Worm (Caenorhabditis elegans) whole organism, midembryonic: ENCODE results near the gene cuc-1.

ENCODE experiments used
- T22C8.4 ChIP-seq: fragments of 200-800 bp; sonication (Bioruptor generic); IDR thresholded peaks from 2 replicates; pipeline ENCODE4 v1.3.6; 2022; ENCODE audit warnings: missing genetic modification characterization, missing compliant biosample characterization
- cog-1 ChIP-seq: sonication (generic microtip); optimal IDR thresholded peaks from 2 replicates; lab custom pipeline; 2016; ENCODE audit warnings: missing genetic modification characterization, missing compliant biosample characterization
- flt-1 ChIP-seq: fragments of 200-800 bp; sonication (Bioruptor generic); IDR thresholded peaks from 2 replicates; pipeline ENCODE4 v1.3.6; 2022; ENCODE audit warnings: missing genetic modification characterization, missing compliant biosample characterization
- klf-2 ChIP-seq: fragments of 200-800 bp; sonication (Bioruptor generic); conservative IDR thresholded peaks from 2 replicates; pipeline ENCODE4 v1.3.6; 2022; ENCODE audit warnings: missing genetic modification reagents, missing genetic modification characterization, missing compliant biosample characterization
- med-1 ChIP-seq: sonication (generic microtip); optimal IDR thresholded peaks from 2 replicates; lab custom pipeline; 2017; ENCODE audit warnings: missing genetic modification characterization, mild to moderate bottlenecking, missing compliant biosample characterization, antibody characterized with exemption, missing genetic modification reagents; ENCODE audit not compliant: insufficient read depth
- ref-1 ChIP-seq: fragments of 200-800 bp; sonication (Bioruptor generic); conservative IDR thresholded peaks from 2 replicates; pipeline ENCODE4 v1.3.6; 2022; ENCODE audit warnings: missing genetic modification reagents, missing genetic modification characterization, missing compliant biosample characterization
- tab-1 ChIP-seq: fragments of 200-800 bp; sonication (Bioruptor generic); IDR thresholded peaks from 2 replicates; pipeline ENCODE4 v1.3.6; 2022; ENCODE audit warnings: missing genetic modification characterization, missing compliant biosample characterization
- ztf-23 ChIP-seq: fragments of 200-800 bp; sonication (Bioruptor generic); IDR thresholded peaks from 2 replicates; pipeline ENCODE4 v1.3.6; 2022; ENCODE audit warnings: missing genetic modification reagents, missing genetic modification characterization, missing compliant biosample characterization
- ztf-29 ChIP-seq: fragments of 200-800 bp; sonication (Bioruptor generic); IDR thresholded peaks from 2 replicates; pipeline ENCODE4 v1.3.6; 2022; ENCODE audit warnings: missing genetic modification reagents, missing genetic modification characterization, missing compliant biosample characterization

Gene cuc-1

DNA sequence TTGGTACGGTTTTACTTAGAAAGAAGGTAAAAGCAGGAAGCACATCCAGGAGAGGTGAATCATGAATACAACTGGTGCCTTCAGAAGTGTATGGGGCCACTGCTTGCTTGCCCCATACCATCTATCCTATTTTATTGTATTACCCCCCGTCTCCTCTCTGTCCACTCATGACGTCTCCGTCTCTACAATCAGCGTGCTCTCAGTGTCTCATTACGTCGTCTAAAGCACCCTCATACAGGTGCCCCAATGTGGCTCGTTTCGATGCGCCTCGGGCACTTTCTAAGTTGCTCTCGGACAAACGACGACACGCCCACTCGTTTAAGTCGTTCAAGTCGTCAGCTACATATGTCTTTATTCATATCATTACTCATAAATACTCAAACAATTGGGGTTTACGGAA lies 36.7 kb downstream of the cuc-1 start:
- no peak for TF ChIP-seq klf-2 (GFP tag; lab: Robert Waterston, UW)
- TF ChIP-seq flt-1 (GFP tag; lab: Robert Waterston, UW) = peak; percentile 56; the same call in 1 of the 2 replicates
- TF ChIP-seq T22C8.4 (GFP tag; lab: Robert Waterston, UW) = no peak
- no peak for TF ChIP-seq ztf-29 (GFP tag; lab: Robert Waterston, UW)
- TF ChIP-seq med-1 = no peak

DNA sequence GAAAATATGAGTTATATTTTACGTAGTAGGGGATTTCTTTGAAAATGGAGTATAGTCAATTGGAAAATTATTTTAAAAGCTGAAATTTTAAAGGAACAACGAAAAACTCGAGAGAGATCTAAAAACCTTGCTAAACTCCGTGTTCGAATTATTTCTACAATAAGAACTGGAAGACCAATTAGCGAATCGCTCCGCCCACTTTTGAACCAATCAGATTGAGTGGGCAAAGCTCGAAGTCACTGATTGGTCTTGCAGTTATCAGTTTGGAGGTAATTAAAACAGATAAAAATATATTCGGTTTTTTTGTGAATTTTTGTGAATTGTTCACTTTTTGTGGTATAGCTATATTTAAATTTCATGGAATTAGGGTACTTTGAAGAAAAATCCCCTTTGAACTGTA lies 37.5 kb downstream of the cuc-1 start:
- TF ChIP-seq tab-1 (GFP tag; lab: Robert Waterston, UW) (no peak), klf-2 (GFP tag; lab: Robert Waterston, UW) (no peak), ztf-29 (GFP tag; lab: Robert Waterston, UW) (no peak), cog-1 (no peak)

DNA sequence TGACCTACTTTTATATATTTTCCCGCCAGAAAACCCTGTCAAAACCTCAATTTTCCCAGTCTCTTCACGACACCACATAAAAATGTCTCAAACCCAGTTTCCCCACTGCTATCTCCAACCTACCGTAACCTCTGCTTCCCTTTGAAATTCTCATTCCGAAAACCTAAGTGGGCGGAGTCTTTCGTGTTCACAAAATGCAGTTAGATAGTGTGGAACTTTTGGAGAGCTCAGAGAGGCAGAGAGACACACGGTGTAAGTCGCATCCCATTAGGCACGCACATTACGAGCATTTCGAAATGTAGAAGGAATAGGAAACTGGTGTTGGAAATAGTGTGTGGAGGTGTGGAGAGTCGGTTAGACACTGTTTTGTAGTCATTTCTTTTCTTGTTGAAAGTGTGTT lies 40.9 kb downstream of the cuc-1 start:
- TF ChIP-seq ztf-29 (GFP tag; lab: Robert Waterston, UW) (no peak), cog-1 (no peak), flt-1 (GFP tag; lab: Robert Waterston, UW) (no peak), ref-1 (no peak), klf-2 (GFP tag; lab: Robert Waterston, UW) (no peak), ztf-23 (GFP tag; lab: Robert Waterston, UW) (no peak), T22C8.4 (GFP tag; lab: Robert Waterston, UW) (no peak), tab-1 (GFP tag; lab: Robert Waterston, UW) (no peak), med-1 (no peak)

DNA sequence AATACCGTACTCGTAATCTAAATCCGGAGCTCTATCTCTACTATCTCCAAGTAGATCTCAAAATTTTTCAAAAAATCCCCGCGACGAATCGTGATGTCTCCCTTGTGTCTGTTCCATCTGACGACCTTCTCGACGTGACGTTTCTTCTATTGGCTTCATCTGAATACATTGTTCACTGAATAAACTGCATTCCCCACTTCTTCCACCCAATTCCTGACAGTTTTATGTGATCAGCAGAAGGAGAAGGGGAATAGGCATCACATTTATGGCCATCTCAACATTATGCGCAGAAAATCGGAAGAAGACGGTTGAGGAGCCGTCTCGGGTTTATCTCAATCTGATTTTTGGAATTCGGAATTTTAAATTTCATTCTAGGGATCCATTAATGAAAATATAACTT lies 41.8 kb downstream of the cuc-1 start:
- TF ChIP-seq ztf-29 (GFP tag; lab: Robert Waterston, UW) (no peak), flt-1 (GFP tag; lab: Robert Waterston, UW) (no peak), cog-1 (no peak), ref-1 (no peak), klf-2 (GFP tag; lab: Robert Waterston, UW) (no peak), ztf-23 (GFP tag; lab: Robert Waterston, UW) (no peak), T22C8.4 (GFP tag; lab: Robert Waterston, UW) (no peak), tab-1 (GFP tag; lab: Robert Waterston, UW) (no peak), med-1 (no peak)

DNA sequence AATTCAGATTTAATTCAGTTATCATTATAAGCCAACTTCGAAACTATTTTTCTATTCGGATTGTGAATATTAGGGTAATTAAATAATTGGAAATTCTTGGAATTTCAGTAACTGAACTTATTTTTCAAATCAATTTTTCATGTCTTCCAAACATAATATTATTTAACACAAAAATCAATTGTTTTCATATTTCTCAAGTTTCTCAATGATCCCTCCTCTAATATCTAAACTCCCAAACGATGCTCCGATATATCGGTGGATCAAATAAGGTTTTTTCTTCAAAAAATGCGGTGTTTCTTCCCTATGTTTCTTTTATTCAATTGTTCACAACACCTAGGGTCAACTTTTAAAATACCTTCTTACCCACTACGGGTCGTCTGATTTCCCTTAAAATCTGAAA lies 44.3 kb downstream of the cuc-1 start:
- TF ChIP-seq tab-1 (GFP tag; lab: Robert Waterston, UW) (no peak), ztf-23 (GFP tag; lab: Robert Waterston, UW) (no peak), T22C8.4 (GFP tag; lab: Robert Waterston, UW) (no peak), ref-1 (no peak), flt-1 (GFP tag; lab: Robert Waterston, UW) (no peak), ztf-29 (GFP tag; lab: Robert Waterston, UW) (no peak)

DNA sequence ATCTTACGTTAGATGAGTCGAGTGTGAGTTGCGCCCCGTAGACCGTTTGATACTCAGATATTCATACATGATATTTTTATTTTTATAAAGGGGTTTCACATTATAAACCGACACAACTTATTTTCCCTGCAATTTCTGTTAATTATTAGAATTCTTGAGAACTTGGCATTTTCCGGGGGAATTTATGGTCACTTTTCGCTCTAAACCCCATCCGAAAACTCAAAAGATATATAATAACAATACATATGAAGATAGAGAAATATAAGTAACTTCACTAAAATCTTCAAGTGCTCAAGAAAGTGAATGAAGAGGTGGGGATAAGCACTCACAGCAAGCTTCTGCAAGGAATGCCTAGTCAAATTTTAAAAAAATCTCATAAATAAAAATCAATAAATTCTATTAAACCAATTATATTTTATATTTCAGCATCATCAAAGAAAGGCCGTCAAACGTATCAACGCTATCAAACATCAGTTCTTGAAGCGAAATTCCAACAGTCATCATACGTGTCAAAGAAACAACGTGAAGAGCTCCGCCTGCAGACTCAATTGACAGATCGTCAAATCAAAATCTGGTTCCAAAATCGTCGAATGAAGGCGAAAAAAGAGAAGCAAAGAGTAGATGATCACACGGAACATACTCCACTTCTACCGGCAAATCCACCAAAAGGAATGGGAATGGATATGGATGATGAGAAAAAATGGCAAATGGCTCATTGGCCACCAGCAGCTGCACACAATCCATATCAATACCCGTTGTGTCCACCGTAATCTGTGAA lies 45.0 kb downstream of the cuc-1 start:
- no peak for TF ChIP-seq T22C8.4 (GFP tag; lab: Robert Waterston, UW)
- no peak for TF ChIP-seq ztf-29 (GFP tag; lab: Robert Waterston, UW)
- no peak for TF ChIP-seq flt-1 (GFP tag; lab: Robert Waterston, UW)
- no peak for TF ChIP-seq cog-1
- TF ChIP-seq ref-1 = no peak
- TF ChIP-seq klf-2 (GFP tag; lab: Robert Waterston, UW) = no peak
- no peak for TF ChIP-seq tab-1 (GFP tag; lab: Robert Waterston, UW)
- TF ChIP-seq med-1 = no peak
- no peak for TF ChIP-seq ztf-23 (GFP tag; lab: Robert Waterston, UW)

DNA sequence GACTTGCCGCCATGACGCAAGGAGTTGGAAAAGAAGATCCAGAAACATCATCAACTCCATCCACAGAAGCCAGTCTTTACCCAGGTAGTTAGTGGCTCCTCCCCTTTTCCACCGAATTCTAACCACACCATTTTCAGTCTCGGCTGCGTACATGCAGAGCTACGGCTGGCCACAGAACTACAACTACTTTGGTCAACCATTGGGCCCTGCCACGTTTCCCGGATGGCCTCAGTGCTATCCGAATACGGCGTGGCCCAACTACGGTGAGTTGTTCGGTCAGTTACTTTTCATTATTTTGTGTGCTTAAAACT lies 45.8 kb downstream of the cuc-1 start:
- TF ChIP-seq ref-1 (no peak), flt-1 (GFP tag; lab: Robert Waterston, UW) (no peak), ztf-29 (GFP tag; lab: Robert Waterston, UW) (no peak), tab-1 (GFP tag; lab: Robert Waterston, UW) (no peak), cog-1 (no peak), T22C8.4 (GFP tag; lab: Robert Waterston, UW) (no peak), ztf-23 (GFP tag; lab: Robert Waterston, UW) (no peak), med-1 (no peak), klf-2 (GFP tag; lab: Robert Waterston, UW) (no peak)

DNA sequence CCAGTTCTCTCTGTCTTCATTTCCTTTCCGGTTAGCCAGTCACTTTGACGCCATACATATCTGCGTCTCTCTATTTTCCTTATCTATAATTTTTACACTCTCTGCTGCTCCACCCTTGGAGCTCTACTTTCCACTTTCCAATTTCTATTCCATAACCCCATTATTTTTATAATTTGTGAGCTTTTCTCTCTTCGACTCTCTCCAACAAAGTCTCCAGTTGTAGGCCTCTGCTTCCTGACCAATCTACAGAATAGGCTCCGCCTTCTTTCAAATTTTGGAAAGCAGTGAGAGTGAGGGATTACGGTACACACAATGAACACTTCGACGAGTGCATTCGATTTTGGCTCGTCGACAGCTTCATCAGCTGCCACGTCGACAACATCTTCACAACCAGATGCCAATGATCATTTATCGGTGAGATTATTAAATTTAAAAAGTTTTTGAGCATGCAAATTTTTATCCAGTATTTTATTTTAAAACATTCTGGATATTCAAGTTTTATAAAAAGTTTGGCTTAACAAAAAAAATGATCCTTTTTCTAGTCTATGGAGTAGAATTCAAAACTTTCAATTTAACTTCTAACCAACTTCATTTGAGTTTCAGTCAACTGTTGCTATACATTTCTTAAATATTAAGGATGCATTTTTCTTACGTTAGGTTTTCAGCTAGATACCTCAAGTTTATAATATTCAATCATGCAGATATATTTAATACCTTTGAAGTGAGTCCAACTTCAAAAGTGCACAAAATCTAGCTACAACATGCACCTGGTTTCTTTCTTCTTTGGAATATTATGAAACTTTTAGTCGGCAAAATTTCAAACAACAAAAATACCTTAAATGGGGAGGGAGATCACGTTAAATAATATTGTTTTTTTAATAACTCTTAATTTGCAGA lies 46.4 kb downstream of the cuc-1 start, which contains the start of gene egl-5:
Gene egl-5, plus strand, starts transcription at position 216 of the 897 bp plus-strand sequence.
- TF ChIP-seq T22C8.4 (GFP tag; lab: Robert Waterston, UW) (no peak), ref-1 (no peak), tab-1 (GFP tag; lab: Robert Waterston, UW) (no peak), med-1 (no peak), cog-1 (no peak), ztf-23 (GFP tag; lab: Robert Waterston, UW) (no peak), flt-1 (GFP tag; lab: Robert Waterston, UW) (no peak), ztf-29 (GFP tag; lab: Robert Waterston, UW) (no peak), klf-2 (GFP tag; lab: Robert Waterston, UW) (no peak)

DNA sequence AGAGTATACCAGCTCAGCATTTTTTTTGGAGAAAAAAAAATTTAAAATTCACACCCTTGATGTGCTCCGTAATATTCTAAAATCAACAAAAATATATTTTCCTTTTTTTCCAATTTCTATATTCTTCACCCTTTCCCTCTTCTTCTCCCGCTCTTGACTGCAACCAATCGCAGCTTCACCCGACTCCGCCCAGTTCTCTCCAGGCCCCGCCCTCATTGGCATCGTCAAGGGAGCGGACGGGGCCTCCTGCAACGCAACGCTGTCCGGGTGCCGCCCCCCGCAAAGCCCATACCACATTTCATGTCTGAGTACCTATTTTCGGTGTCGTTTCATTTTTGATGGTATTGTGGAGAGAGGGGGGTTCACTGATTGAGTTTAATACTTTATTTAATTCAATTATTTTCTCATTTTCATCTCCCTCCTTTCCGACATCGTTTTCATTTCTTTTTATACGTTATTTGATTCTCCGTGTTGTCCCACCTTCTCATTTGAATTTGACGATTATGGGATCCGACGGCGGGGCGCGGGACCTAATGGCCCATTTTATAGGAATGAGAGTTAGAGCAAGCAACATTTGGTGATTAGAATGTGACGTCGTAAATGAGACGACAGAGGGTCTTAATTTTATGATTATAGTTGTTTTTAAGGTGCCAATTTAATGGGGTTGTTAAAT lies 48.4 kb downstream of the cuc-1 start:
- TF ChIP-seq T22C8.4 (GFP tag; lab: Robert Waterston, UW) (no peak), klf-2 (GFP tag; lab: Robert Waterston, UW) (no peak), ztf-23 (GFP tag; lab: Robert Waterston, UW) (peak; percentile 40; the same call in 1 of the 2 replicates), tab-1 (GFP tag; lab: Robert Waterston, UW) (no peak)
